Fruit fly (Drosophila melanogaster) whole organism, embryonic: ENCODE measurements around the gene CG14135.

Source experiments
- C15 ChIP-seq: fragments of 200-800 bp; sonication (Bioruptor generic); IDR thresholded peaks from 3 replicates; pipeline ENCODE4 v1.3.6; 2022; ENCODE audit warnings: missing biosample characterization, missing genetic modification characterization
- CG12769 ChIP-seq: fragments of 200-800 bp; sonication (Bioruptor generic); optimal IDR thresholded peaks from 2 replicates; lab custom pipeline; 2019; ENCODE audit warnings: missing biosample characterization, mild to moderate bottlenecking, missing genetic modification characterization, moderate library complexity
- CG17802 ChIP-seq: fragments of 200-800 bp; sonication (Bioruptor generic); optimal IDR thresholded peaks from 2 replicates; lab custom pipeline; 2018; ENCODE audit warnings: missing biosample characterization, mild to moderate bottlenecking, missing genetic modification characterization, moderate library complexity
- CG2889 ChIP-seq: fragments of 200-800 bp; sonication (Bioruptor generic); IDR thresholded peaks from 3 replicates; pipeline ENCODE4 v1.3.6; 2022; ENCODE audit warnings: missing biosample characterization, missing genetic modification characterization
- CG3065 ChIP-seq: fragments of 200-800 bp; sonication (Bioruptor generic); optimal IDR thresholded peaks from 2 replicates; lab custom pipeline; 2016; ENCODE audit warnings: missing biosample characterization, missing genetic modification characterization
- CG31441 ChIP-seq: fragments of 200-800 bp; sonication (Bioruptor generic); IDR thresholded peaks from 2 replicates; pipeline ENCODE4 v1.3.6; 2022; ENCODE audit warnings: missing biosample characterization, missing genetic modification characterization
- CG6765 ChIP-seq: fragments of 200-800 bp; sonication (Bioruptor generic); optimal IDR thresholded peaks from 3 replicates; lab custom pipeline; 2017; ENCODE audit warnings: missing biosample characterization, mild to moderate bottlenecking, missing genetic modification characterization
- CG9817 ChIP-seq: fragments of 200-800 bp; sonication (Bioruptor generic); optimal IDR thresholded peaks from 2 replicates; lab custom pipeline; 2018; ENCODE audit warnings: missing biosample characterization, mild to moderate bottlenecking, missing genetic modification characterization, moderate library complexity
- Camta ChIP-seq: fragments of 200-800 bp; sonication (Bioruptor generic); optimal IDR thresholded peaks from 2 replicates; lab custom pipeline; 2016; ENCODE audit warnings: missing biosample characterization, missing genetic modification characterization
- Dref ChIP-seq: fragments of 200-800 bp; sonication (Bioruptor generic); IDR thresholded peaks from 2 replicates; pipeline ENCODE4 v1.3.6; 2022; ENCODE audit warnings: missing biosample characterization, missing genetic modification characterization
- Fer2 ChIP-seq: fragments of 200-800 bp; sonication (Bioruptor generic); optimal IDR thresholded peaks from 2 replicates; lab custom pipeline; 2018; ENCODE audit warnings: missing biosample characterization, mild to moderate bottlenecking, missing genetic modification characterization, moderate library complexity
- Meics ChIP-seq: fragments of 200-800 bp; sonication (Bioruptor generic); optimal IDR thresholded peaks from 2 replicates; lab custom pipeline; 2017; ENCODE audit warnings: missing biosample characterization, mild to moderate bottlenecking, missing genetic modification characterization
- NC2β ChIP-seq: fragments of 200-800 bp; sonication (Bioruptor generic); optimal IDR thresholded peaks from 2 replicates; lab custom pipeline; 2016; ENCODE audit warnings: missing biosample characterization, missing genetic modification characterization
- ara ChIP-seq: fragments of 200-800 bp; sonication (Bioruptor generic); IDR thresholded peaks from 2 replicates; pipeline ENCODE4 v1.3.6; 2022; ENCODE audit warnings: missing biosample characterization, missing genetic modification characterization
- az2 ChIP-seq: fragments of 200-800 bp; sonication (Bioruptor generic); optimal IDR thresholded peaks from 3 replicates; lab custom pipeline; 2016; ENCODE audit warnings: missing biosample characterization, missing genetic modification characterization
- bbx ChIP-seq: fragments of 200-800 bp; sonication (Bioruptor generic); IDR thresholded peaks from 2 replicates; pipeline ENCODE4 v1.3.6; 2022; ENCODE audit warnings: missing biosample characterization, missing genetic modification characterization; ENCODE audit not compliant: partially characterized antibody
- chm ChIP-seq: fragments of 200-800 bp; sonication (Bioruptor generic); IDR thresholded peaks from 2 replicates; pipeline ENCODE4 v1.3.6; 2022; ENCODE audit warnings: missing biosample characterization, missing genetic modification characterization
- chn ChIP-seq: fragments of 200-800 bp; sonication (Bioruptor generic); optimal IDR thresholded peaks from 2 replicates; lab custom pipeline; 2016; ENCODE audit warnings: missing biosample characterization, missing genetic modification characterization
- crp ChIP-seq, 2 experiments: fragments of 200-800 bp; sonication (Bioruptor generic); optimal IDR thresholded peaks; 2 replicates in 1 of 2; 3 replicates in 1 of 2; lab custom pipeline; 2017; ENCODE audit warnings: missing biosample characterization in 2 of 2, missing genetic modification characterization in 2 of 2, mild to moderate bottlenecking in 1 of 2, moderate library complexity in 1 of 2
- fru ChIP-seq: fragments of >200 bp; optimal IDR thresholded peaks from 2 replicates; lab custom pipeline; 2017
- gce ChIP-seq: fragments of 200-800 bp; sonication (Bioruptor generic); IDR thresholded peaks from 3 replicates; pipeline ENCODE4 v1.3.6; 2022; ENCODE audit warnings: missing biosample characterization, missing genetic modification characterization
- ssp ChIP-seq: fragments of 200-800 bp; sonication (Bioruptor generic); IDR thresholded peaks from 2 replicates; pipeline ENCODE4 v1.3.6; 2022; ENCODE audit warnings: missing biosample characterization, missing genetic modification characterization
- sug ChIP-seq: fragments of 200-800 bp; optimal IDR thresholded peaks from 2 replicates; lab custom pipeline; 2019; ENCODE audit warnings: missing biosample characterization, mild to moderate bottlenecking, missing genetic modification characterization, moderate library complexity
- tgo ChIP-seq: fragments of 200-800 bp; sonication (Bioruptor generic); IDR thresholded peaks from 3 replicates; pipeline ENCODE4 v1.3.6; 2022; ENCODE audit warnings: missing biosample characterization, missing genetic modification characterization
- tio ChIP-seq: fragments of 200-800 bp; sonication (Bioruptor generic); optimal IDR thresholded peaks from 2 replicates; lab custom pipeline; 2017; ENCODE audit warnings: missing biosample characterization, missing genetic modification characterization, inconsistent platforms
- yki ChIP-seq: fragments of >200 bp; optimal IDR thresholded peaks from 3 replicates; lab custom pipeline; 2018
- z ChIP-seq: fragments of 200-800 bp; sonication (Bioruptor generic); IDR thresholded peaks from 3 replicates; pipeline ENCODE4 v1.3.6; 2022; ENCODE audit warnings: missing biosample characterization, missing genetic modification characterization
- zfh1 ChIP-seq: fragments of 200-800 bp; sonication (Bioruptor generic); IDR thresholded peaks from 3 replicates; pipeline ENCODE4 v1.3.6; 2022; ENCODE audit warnings: missing biosample characterization, missing genetic modification characterization

Gene CG14135

dm6 chr3L:11728147-11728546 is 36.8 kb downstream of the CG14135 start, which contains the start of gene sunn (continued):
- TF ChIP-seq fru (lab: Kevin White, UChicago) (no peak), chm (GFP tag; lab: Robert Waterston, UW) (no peak), az2 (GFP tag; lab: Kevin White, UChicago) (no peak), CG2889 (GFP tag; lab: Robert Waterston, UW) (no peak), CG12769 (tag; lab: Kevin White, UChicago) (no peak), bbx (GFP tag; lab: Robert Waterston, UW) (peak; percentile 12; the same call in 1 of the 2 replicates), NC2β (GFP tag; lab: Kevin White, UChicago) (no peak), Meics (GFP tag; lab: Kevin White, UChicago) (no peak), CG17802 (no peak)
- TF ChIP-seq, all 482 proteins: peak for 11

- TF ChIP-seq CG9817 (no peak), chm (GFP tag; lab: Robert Waterston, UW) (no peak), CG31441 (GFP tag; lab: Robert Waterston, UW) (no peak), chn (GFP tag; lab: Kevin White, UChicago) (no peak), z (GFP tag; lab: Robert Waterston, UW) (no peak), Camta (GFP tag; lab: Kevin White, UChicago) (no peak), Fer2 (tag; lab: Kevin White, UChicago) (no peak), sug (tag; lab: Kevin White, UChicago) (no peak), yki (no peak), crp (GFP tag; optimal IDR thresholded peaks at IDR 0.05; lab: Kevin White, UChicago) (no peak), CG3065 (GFP tag; lab: Kevin White, UChicago) (no peak), C15 (GFP tag; lab: Robert Waterston, UW) (no peak), tio (no peak), tgo (GFP tag; lab: Robert Waterston, UW) (no peak), gce (GFP tag; lab: Robert Waterston, UW) (no peak), ara (GFP tag; lab: Robert Waterston, UW) (no peak), zfh1 (GFP tag; lab: Robert Waterston, UW) (no peak), Dref (GFP tag; lab: Robert Waterston, UW) (no peak), ssp (GFP tag; lab: Robert Waterston, UW) (no peak), CG6765 (GFP tag; lab: Kevin White, UChicago) (no peak)
These were observed 40.5 kb downstream of the CG14135 start, which contains the start of gene CG32087 for dm6 chr3L:11731841-11732240. Gene CG32087 (plus strand): TSS chr3L:11732141.
